Worm (Caenorhabditis elegans) whole organism, early embryonic: Measurements from ENCODE around the gene cat-1.

ENCODE experiments used
- B0310.2 ChIP-seq: sonication (generic microtip); optimal IDR thresholded peaks from 2 replicates; lab custom pipeline; 2016; ENCODE audit warnings: mild to moderate bottlenecking, missing genetic modification characterization, missing compliant biosample characterization
- F13C5.2 ChIP-seq: sonication (generic microtip); optimal IDR thresholded peaks from 2 replicates; lab custom pipeline; 2017; ENCODE audit warnings: mild to moderate bottlenecking, missing genetic modification characterization, inconsistent platforms, missing compliant biosample characterization
- aly-1 ChIP-seq: sonication (generic microtip); optimal IDR thresholded peaks from 2 replicates; lab custom pipeline; 2016; ENCODE audit warnings: missing genetic modification characterization, missing compliant biosample characterization
- ama-1 ChIP-seq: fragments of 150-350 bp; optimal IDR thresholded peaks from 2 replicates; lab custom pipeline; 2014
- ceh-13 ChIP-seq: fragments of 200-800 bp; sonication (Bioruptor generic); optimal IDR thresholded peaks from 2 replicates; lab custom pipeline; 2018; ENCODE audit warnings: mild to moderate bottlenecking, missing genetic modification characterization, missing compliant biosample characterization
- ceh-36 ChIP-seq: sonication (generic microtip); optimal IDR thresholded peaks from 2 replicates; lab custom pipeline; 2016; ENCODE audit warnings: missing genetic modification characterization, inconsistent platforms, missing compliant biosample characterization
- ets-7 ChIP-seq: sonication (generic microtip); optimal IDR thresholded peaks from 2 replicates; lab custom pipeline; 2016; ENCODE audit warnings: missing genotype, missing genetic modification characterization, missing compliant biosample characterization
- flt-1 ChIP-seq: fragments of 200-800 bp; sonication (Bioruptor generic); IDR thresholded peaks from 2 replicates; pipeline ENCODE4 v1.3.6; 2022; ENCODE audit warnings: missing genetic modification characterization, missing compliant biosample characterization
- hmbx-1 ChIP-seq: sonication (generic microtip); optimal IDR thresholded peaks from 2 replicates; lab custom pipeline; 2016; ENCODE audit warnings: mild to moderate bottlenecking, missing genetic modification characterization, missing compliant biosample characterization
- hmg-4 ChIP-seq: fragments of 200-800 bp; sonication (Bioruptor generic); optimal IDR thresholded peaks from 2 replicates; lab custom pipeline; 2018; ENCODE audit warnings: mild to moderate bottlenecking, missing genetic modification characterization, missing compliant biosample characterization
- hnd-1 ChIP-seq: sonication (generic microtip); optimal IDR thresholded peaks from 2 replicates; lab custom pipeline; 2016; ENCODE audit warnings: missing genetic modification characterization, missing compliant biosample characterization
- pes-1 ChIP-seq: fragments of 200-800 bp; sonication (Bioruptor generic); IDR thresholded peaks from 2 replicates; pipeline ENCODE4 v1.3.6; 2022; ENCODE audit warnings: missing genetic modification reagents, missing genetic modification characterization, missing compliant biosample characterization
- scrt-1 ChIP-seq: fragments of 200-800 bp; sonication (Bioruptor generic); IDR thresholded peaks from 2 replicates; pipeline ENCODE4 v1.3.6; 2022; ENCODE audit warnings: missing genetic modification characterization, missing compliant biosample characterization
- sea-1 ChIP-seq: fragments of 200-800 bp; sonication (Bioruptor generic); conservative IDR thresholded peaks from 2 replicates; pipeline ENCODE4 v1.3.6; 2022; ENCODE audit warnings: missing genetic modification characterization, missing compliant biosample characterization
- tbx-11 ChIP-seq: fragments of 200-800 bp; sonication (Bioruptor generic); IDR thresholded peaks from 2 replicates; pipeline ENCODE4 v1.3.6; 2022; ENCODE audit warnings: missing genetic modification characterization, missing compliant biosample characterization
- tbx-37 ChIP-seq: fragments of 200-800 bp; sonication (Bioruptor generic); conservative IDR thresholded peaks from 2 replicates; pipeline ENCODE4 v1.3.6; 2022; ENCODE audit warnings: missing genetic modification reagents, missing genetic modification characterization, missing compliant biosample characterization
- tra-4 ChIP-seq: sonication (generic microtip); optimal IDR thresholded peaks from 2 replicates; lab custom pipeline; 2017; ENCODE audit warnings: missing genetic modification characterization, missing compliant biosample characterization

cat-1 gene

DNA sequence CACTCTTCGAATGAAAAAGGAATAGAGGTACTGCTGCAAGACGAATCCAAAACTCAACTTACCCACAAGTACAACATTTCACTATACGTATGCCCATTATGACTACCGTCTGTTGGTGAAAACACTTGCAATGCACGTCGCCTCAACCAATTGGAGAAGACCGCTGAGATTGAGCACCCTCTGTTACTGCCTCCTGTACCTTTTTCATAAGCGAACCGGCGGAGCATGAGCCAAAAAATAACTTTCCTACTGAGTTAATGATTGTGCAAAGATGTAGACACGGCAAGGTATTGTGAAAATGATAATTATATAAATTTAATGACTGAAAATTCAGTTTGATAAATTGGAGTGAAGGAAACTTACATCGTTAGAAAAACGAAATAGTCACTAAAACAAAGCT is 21.5 kb downstream of the cat-1 start:
- TF ChIP-seq hnd-1 (tag; lab: Kevin White, UChicago) (no peak), flt-1 (no peak), tbx-37 (no peak), tbx-11 (GFP tag; lab: Robert Waterston, UW) (no peak), hmbx-1 (tag; lab: Kevin White, UChicago) (no peak), tra-4 (no peak), ama-1 (lab: Kevin White, UChicago) (no peak), scrt-1 (GFP tag; lab: Robert Waterston, UW) (no peak)

ce11 chrX:5686065-5686464 is 24.5 kb downstream of the cat-1 start, which contains the start of gene set-20:
Gene set-20, minus strand, starts transcription at chrX:5686158.
- TF ChIP-seq scrt-1 (GFP tag; lab: Robert Waterston, UW) (no peak), tra-4 (no peak), F13C5.2 (tag; lab: Kevin White, UChicago) (peak; percentile 91), hmg-4 (peak; percentile 93), sea-1 (GFP tag; lab: Robert Waterston, UW) (peak; percentile 63; the same call in 1 of the 2 replicates), aly-1 (peak; percentile 7)

- TF ChIP-seq sea-1 (GFP tag; lab: Robert Waterston, UW) (no peak), B0310.2 (tag; lab: Kevin White, UChicago) (no peak), pes-1 (GFP tag; lab: Robert Waterston, UW) (no peak), ama-1 (lab: Kevin White, UChicago) (no peak), flt-1 (no peak), tbx-11 (GFP tag; lab: Robert Waterston, UW) (no peak)
Measured at ce11 chrX:5680125-5680524, 30.4 kb downstream of the cat-1 start, which contains the start of gene set-19. Gene set-19, minus strand, starts transcription at chrX:5680225.

DNA sequence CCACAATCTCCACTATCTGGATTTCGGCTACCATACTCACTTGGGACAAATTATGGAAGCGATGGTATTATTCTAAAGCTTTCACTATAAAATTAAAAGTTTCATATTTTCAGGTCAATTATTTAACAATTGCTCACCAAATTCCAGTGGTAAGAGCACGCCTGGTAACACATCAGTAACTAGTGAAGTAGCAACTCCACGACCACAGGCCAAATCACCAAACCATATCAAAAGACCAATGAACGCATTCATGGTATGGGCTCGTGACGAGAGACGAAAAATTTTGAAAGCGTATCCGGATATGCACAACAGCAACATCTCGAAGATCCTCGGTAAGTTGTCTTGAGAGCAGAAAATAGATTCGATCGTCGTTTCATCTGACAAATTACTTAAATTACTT is 37.9 kb downstream of the cat-1 start:
- TF ChIP-seq B0310.2 (tag; lab: Kevin White, UChicago) (no peak), scrt-1 (GFP tag; lab: Robert Waterston, UW) (no peak), ceh-36 (tag; lab: Kevin White, UChicago) (no peak), aly-1 (no peak), sea-1 (GFP tag; lab: Robert Waterston, UW) (no peak), F13C5.2 (tag; lab: Kevin White, UChicago) (no peak), hmbx-1 (tag; lab: Kevin White, UChicago) (no peak), ets-7 (tag; lab: Kevin White, UChicago) (no peak), hnd-1 (tag; lab: Kevin White, UChicago) (no peak), ceh-13 (GFP tag; lab: Kevin White, UChicago) (no peak), hmg-4 (no peak), tbx-37 (no peak), ama-1 (lab: Kevin White, UChicago) (no peak), flt-1 (no peak), pes-1 (GFP tag; lab: Robert Waterston, UW) (no peak)

DNA sequence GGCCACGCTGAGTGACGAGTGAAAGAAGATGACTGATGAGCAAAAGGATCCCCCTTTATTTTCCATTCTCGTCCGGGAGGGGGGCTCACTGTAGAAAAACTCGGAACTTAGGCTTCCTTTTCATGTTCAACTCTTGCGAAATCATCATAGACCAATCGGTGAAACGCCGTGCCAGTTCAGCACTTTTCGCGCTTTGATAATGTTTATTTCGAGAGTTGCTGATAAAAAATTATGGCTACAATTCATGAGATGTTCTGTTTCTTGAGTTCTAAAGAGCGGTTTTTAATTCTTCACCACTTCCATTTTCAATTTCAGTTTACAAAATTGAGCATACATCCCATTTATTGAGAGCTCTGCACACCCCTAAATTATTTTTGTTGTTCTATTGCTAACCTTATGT is 39.7 kb downstream of the cat-1 start:
- TF ChIP-seq hmg-4 (no peak), hmbx-1 (tag; lab: Kevin White, UChicago) (no peak), hnd-1 (tag; lab: Kevin White, UChicago) (no peak), scrt-1 (GFP tag; lab: Robert Waterston, UW) (no peak), ets-7 (tag; lab: Kevin White, UChicago) (no peak), sea-1 (GFP tag; lab: Robert Waterston, UW) (no peak), ceh-36 (tag; lab: Kevin White, UChicago) (no peak), F13C5.2 (tag; lab: Kevin White, UChicago) (no peak), flt-1 (no peak), B0310.2 (tag; lab: Kevin White, UChicago) (no peak), tbx-37 (no peak), ama-1 (lab: Kevin White, UChicago) (no peak), ceh-13 (GFP tag; lab: Kevin White, UChicago) (no peak), tbx-11 (GFP tag; lab: Robert Waterston, UW) (no peak)

DNA sequence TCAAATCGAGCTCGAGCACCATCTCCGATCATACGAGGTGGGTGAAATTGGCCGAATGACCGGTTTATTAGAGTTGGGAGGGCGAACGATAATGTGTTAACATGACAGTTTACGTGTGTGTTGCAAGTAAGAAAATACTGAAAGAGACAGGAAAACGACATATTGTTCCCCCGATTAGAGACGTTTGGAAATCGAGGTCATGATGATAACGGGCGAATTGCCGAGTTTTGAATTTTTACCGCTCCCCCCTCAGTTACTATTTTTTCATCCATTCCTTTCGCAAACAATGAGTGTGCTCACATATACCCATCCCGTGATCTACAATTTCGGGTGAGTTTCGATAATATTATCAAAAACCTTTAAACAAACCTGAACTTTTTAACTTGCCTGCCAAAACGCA is 40.8 kb downstream of the cat-1 start:
- TF ChIP-seq F13C5.2 (tag; lab: Kevin White, UChicago), result no peak
- no peak for TF ChIP-seq tra-4
- TF ChIP-seq pes-1 (GFP tag; lab: Robert Waterston, UW), result no peak
- no peak for TF ChIP-seq hmg-4
- no peak for TF ChIP-seq B0310.2 (tag; lab: Kevin White, UChicago)
- TF ChIP-seq flt-1, result no peak
- TF ChIP-seq scrt-1 (GFP tag; lab: Robert Waterston, UW), result no peak
- no peak for TF ChIP-seq hmbx-1 (tag; lab: Kevin White, UChicago)
- TF ChIP-seq ama-1 (lab: Kevin White, UChicago), result no peak
- no peak for TF ChIP-seq tbx-37
- TF ChIP-seq ceh-36 (tag; lab: Kevin White, UChicago), result no peak
- TF ChIP-seq aly-1, result no peak
- TF ChIP-seq ets-7 (tag; lab: Kevin White, UChicago), result no peak
- no peak for TF ChIP-seq ceh-13 (GFP tag; lab: Kevin White, UChicago)
- TF ChIP-seq hnd-1 (tag; lab: Kevin White, UChicago), result no peak
- TF ChIP-seq tbx-11 (GFP tag; lab: Robert Waterston, UW), result no peak
- no peak for TF ChIP-seq sea-1 (GFP tag; lab: Robert Waterston, UW)

ce11 chrX:5663537-5663936 is 47.0 kb downstream of the cat-1 start, which contains the start of gene egl-13:
Gene egl-13, plus strand, starts transcription at chrX:5663837.
- TF ChIP-seq hnd-1 (tag; lab: Kevin White, UChicago) (no peak), F13C5.2 (tag; lab: Kevin White, UChicago) (no peak), aly-1 (no peak), sea-1 (GFP tag; lab: Robert Waterston, UW) (no peak), tbx-37 (no peak), hmbx-1 (tag; lab: Kevin White, UChicago) (no peak), hmg-4 (no peak), ama-1 (lab: Kevin White, UChicago) (no peak), tbx-11 (GFP tag; lab: Robert Waterston, UW) (no peak), ceh-13 (GFP tag; lab: Kevin White, UChicago) (no peak), pes-1 (GFP tag; lab: Robert Waterston, UW) (no peak), flt-1 (no peak), scrt-1 (GFP tag; lab: Robert Waterston, UW) (no peak), ets-7 (tag; lab: Kevin White, UChicago) (no peak)
